Worm (Caenorhabditis elegans): Measurements from ENCODE around the gene C10E2.2.

The C10E2.2 gene

DNA sequence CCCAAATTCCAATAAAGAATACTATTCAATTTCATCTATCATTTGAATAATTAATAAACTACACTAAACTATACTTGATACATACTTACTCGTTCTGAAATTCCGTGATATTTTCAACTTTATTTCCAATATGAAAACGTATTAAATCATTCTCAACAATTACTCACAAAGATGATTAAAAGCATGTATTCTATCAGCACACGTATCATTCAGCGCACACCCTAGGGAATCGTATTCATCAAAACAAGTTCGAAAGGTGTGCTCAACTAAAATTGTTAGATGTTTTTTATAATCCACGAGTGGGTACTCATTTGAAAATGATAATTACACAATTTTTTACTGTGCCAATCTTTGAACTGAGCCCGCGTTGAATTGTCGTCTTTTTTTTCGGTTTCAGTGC lies 17.5 kb downstream of the C10E2.2 start, which contains the start of gene C10E2.1:
C10E2.1 (plus strand) TSS at position 301 of the 400 bp plus-strand sequence.
- TF ChIP-seq lin-54 (GFP tag; optimal IDR thresholded peaks at IDR 0.05) (no peak), gei-17 (GFP tag; optimal IDR thresholded peaks at IDR 0.05) (no peak), lin-26 (GFP tag; IDR thresholded peaks at IDR 0.05) (no peak), hlh-26 (GFP tag; conservative IDR thresholded peaks at IDR 0.05) (no peak), hmg-20 (GFP tag; IDR thresholded peaks at IDR 0.05) (no peak), let-607 (tag; optimal IDR thresholded peaks at IDR 0.05) (no peak), mcd-1 (GFP tag; IDR thresholded peaks at IDR 0.05) (no peak), F10E7.11 (tag; optimal IDR thresholded peaks at IDR 0.05) (no peak), hrde-1 (tag; optimal IDR thresholded peaks at IDR 0.05; ENCODE audit: borderline replicate concordance) (no peak), attf-6 (GFP tag; IDR thresholded peaks at IDR 0.05) (no peak), dpl-1 (GFP tag; optimal IDR thresholded peaks at IDR 0.05) (no peak), somi-1 (GFP tag; optimal IDR thresholded peaks at IDR 0.05) (no peak), dpff-1 (tag; optimal IDR thresholded peaks at IDR 0.05) (no peak), lsl-1 (GFP tag; optimal IDR thresholded peaks at IDR 0.05) (no peak), lsy-27 (tag; optimal IDR thresholded peaks at IDR 0.05; ENCODE audit: borderline replicate concordance, insufficient read depth) (no peak), repo-1 (tag; optimal IDR thresholded peaks at IDR 0.05) (no peak), zfh-2 (GFP tag; conservative IDR thresholded peaks at IDR 0.05) (no peak)

DNA sequence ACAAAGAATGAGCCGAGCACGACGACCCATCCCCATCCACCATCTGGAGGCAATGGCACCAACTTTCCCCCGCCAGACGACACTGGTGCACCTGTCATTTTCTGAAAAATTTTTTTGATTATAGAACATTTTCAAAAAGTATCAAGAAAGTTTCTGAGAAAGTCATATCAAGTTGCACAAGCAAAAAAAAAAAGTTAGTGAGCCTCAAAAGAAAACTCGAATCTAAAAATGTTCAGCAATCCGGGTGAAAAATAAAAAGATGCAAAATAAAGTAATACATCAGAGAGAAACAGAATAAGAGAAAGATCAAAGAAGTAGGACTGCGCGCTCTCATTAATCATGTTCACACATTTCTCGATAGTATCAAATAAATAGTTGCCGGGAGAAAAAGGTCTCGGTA lies 25.4 kb downstream of the C10E2.2 start, which contains the start of gene mct-6:
mct-6 (minus strand) TSS at position 101 of the 400 bp plus-strand sequence.
- TF ChIP-seq repo-1 (tag; optimal IDR thresholded peaks at IDR 0.05), result no peak
- no peak for TF ChIP-seq hmg-1.2 (GFP tag; IDR thresholded peaks at IDR 0.05)
- TF ChIP-seq snpc-1.3 (tag; optimal IDR thresholded peaks at IDR 0.05; ENCODE audit: insufficient read depth), result no peak
- no peak for TF ChIP-seq attf-5 (GFP tag; optimal IDR thresholded peaks at IDR 0.05)
- no peak for TF ChIP-seq bed-1 (GFP tag; IDR thresholded peaks at IDR 0.05)
- TF ChIP-seq ztf-18 (tag; optimal IDR thresholded peaks at IDR 0.05), result no peak
- TF ChIP-seq madf-6 (GFP tag; IDR thresholded peaks at IDR 0.05), result no peak
- TF ChIP-seq snpc-3.4 (tag; optimal IDR thresholded peaks at IDR 0.05), result no peak
- TF ChIP-seq somi-1 (GFP tag; optimal IDR thresholded peaks at IDR 0.05), result no peak
- TF ChIP-seq C06A6.2 (GFP tag; conservative IDR thresholded peaks at IDR 0.05), result no peak

DNA sequence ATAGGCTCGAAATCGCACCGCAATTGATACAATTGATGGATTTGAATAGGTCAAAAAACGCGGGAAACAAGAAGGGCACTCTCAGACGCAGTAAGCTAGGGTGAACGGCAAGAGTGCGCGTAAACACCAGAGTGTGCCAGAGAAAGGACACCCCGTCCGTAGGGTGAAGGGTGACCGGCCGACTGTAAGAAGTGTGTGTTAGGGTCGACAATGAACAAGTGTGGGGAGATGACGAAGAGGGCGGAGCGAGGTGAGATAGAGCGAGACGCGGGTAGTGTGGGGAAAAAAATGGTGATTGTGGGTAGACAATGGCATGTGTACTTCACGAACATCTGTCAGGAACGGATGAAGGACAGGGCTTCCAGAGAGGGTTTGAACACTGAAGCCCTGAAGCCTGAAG lies 25.9 kb downstream of the C10E2.2 start:
- no peak for TF ChIP-seq aptf-3 (GFP tag; IDR thresholded peaks at IDR 0.05)
- 0 out of 2 replicates have a peak, but pooled peaks have one; percentile 25 for TF ChIP-seq K11D2.4 (GFP tag; IDR thresholded peaks at IDR 0.05)
- TF ChIP-seq zfh-2 (GFP tag; conservative IDR thresholded peaks at IDR 0.05), result peak; percentile 44; the same call in 1 of the 2 replicates
- no peak for TF ChIP-seq T26A5.8 (tag; optimal IDR thresholded peaks at IDR 0.05)
- TF ChIP-seq snpc-1.1 (tag; optimal IDR thresholded peaks at IDR 0.05; ENCODE audit: insufficient read depth), result no peak
- TF ChIP-seq F57A8.1 (GFP tag; optimal IDR thresholded peaks at IDR 0.05), result no peak
- TF ChIP-seq lsy-27 (tag; optimal IDR thresholded peaks at IDR 0.05; ENCODE audit: borderline replicate concordance, insufficient read depth), result no peak
- no peak for TF ChIP-seq tbx-9 (tag; optimal IDR thresholded peaks at IDR 0.05; ENCODE audit: borderline replicate concordance)
- TF ChIP-seq akir-1 (GFP tag; optimal IDR thresholded peaks at IDR 0.05), result no peak
- no peak for TF ChIP-seq F57C9.4 (tag; optimal IDR thresholded peaks at IDR 0.05)
- no peak for TF ChIP-seq F55B11.4 (tag; optimal IDR thresholded peaks at IDR 0.05; ENCODE audit: borderline replicate concordance, insufficient read depth)
- 0 out of 2 replicates have a peak, but pooled peaks have one; percentile 29 for TF ChIP-seq Y95B8A.8 (GFP tag; IDR thresholded peaks at IDR 0.05)
- TF ChIP-seq snpc-1.3 (tag; optimal IDR thresholded peaks at IDR 0.05; ENCODE audit: insufficient read depth), result no peak
- TF ChIP-seq nhr-120 (GFP tag; IDR thresholded peaks at IDR 0.05), result no peak
- no peak for TF ChIP-seq F10E7.11 (tag; optimal IDR thresholded peaks at IDR 0.05)
- TF ChIP-seq rpc-1 (optimal IDR thresholded peaks at IDR 0.05), result no peak
- no peak for TF ChIP-seq rpc-1 (tag; optimal IDR thresholded peaks at IDR 0.05)
- no peak for TF ChIP-seq chd-7 (tag; optimal IDR thresholded peaks at IDR 0.05)
- TF ChIP-seq dpff-1 (tag; optimal IDR thresholded peaks at IDR 0.05), result no peak
- TF ChIP-seq dox-1 (GFP tag; IDR thresholded peaks at IDR 0.05), result 0 out of 2 replicates have a peak, but pooled peaks have one; percentile 28

Measured in whole organism, young adult.